Worm (Caenorhabditis elegans) whole organism, young adult: ENCODE measurements around the gene srw-13.
"Not testable (repeated sequence)": the region's sequence is repeated elsewhere in the genome, so short reads cannot be mapped to it uniquely, and the experiment has no call there.

Source experiments
- F10E7.11 ChIP-seq: sonication (generic microtip); optimal IDR thresholded peaks from 2 replicates; lab custom pipeline; 2017; ENCODE audit warnings: mild to moderate bottlenecking, missing genetic modification characterization, moderate library complexity, missing compliant biosample characterization
- F37B4.10 ChIP-seq: fragments of 200-800 bp; sonication (Bioruptor generic); IDR thresholded peaks from 2 replicates; pipeline ENCODE4 v1.3.6; 2022; ENCODE audit warnings: missing genetic modification characterization, missing compliant biosample characterization
- F39B2.1 ChIP-seq: fragments of 200-800 bp; sonication (Bioruptor generic); IDR thresholded peaks from 2 replicates; pipeline ENCODE4 v1.3.6; 2022; ENCODE audit warnings: missing genetic modification reagents, missing genetic modification characterization, missing compliant biosample characterization
- F52B5.7 ChIP-seq: sonication (generic microtip); optimal IDR thresholded peaks from 2 replicates; lab custom pipeline; 2016; ENCODE audit warnings: mild to moderate bottlenecking, missing genetic modification characterization, missing compliant biosample characterization
- F57C9.4 ChIP-seq: sonication (generic microtip); optimal IDR thresholded peaks from 2 replicates; lab custom pipeline; 2017; ENCODE audit warnings: mild to moderate bottlenecking, missing genetic modification characterization, missing compliant biosample characterization
- Y53G8AR.9 ChIP-seq: fragments of 200-800 bp; sonication (Bioruptor generic); conservative IDR thresholded peaks from 2 replicates; pipeline ENCODE4 v1.3.6; 2022; ENCODE audit warnings: missing genetic modification reagents, missing genetic modification characterization, missing compliant biosample characterization
- Y56A3A.18 ChIP-seq: fragments of 200-800 bp; sonication (Bioruptor generic); IDR thresholded peaks from 2 replicates; pipeline ENCODE4 v1.3.6; 2022; ENCODE audit warnings: missing genetic modification reagents, missing genetic modification characterization, missing compliant biosample characterization
- attf-3 ChIP-seq: fragments of 200-800 bp; sonication (Bioruptor generic); conservative IDR thresholded peaks from 2 replicates; pipeline ENCODE4 v1.3.6; 2022; ENCODE audit warnings: missing genetic modification reagents, missing genetic modification characterization, missing compliant biosample characterization
- cebp-2 ChIP-seq: fragments of 200-800 bp; sonication (Bioruptor generic); IDR thresholded peaks from 2 replicates; pipeline ENCODE4 v1.3.6; 2022; ENCODE audit warnings: missing genetic modification characterization, missing compliant biosample characterization
- ceh-100 ChIP-seq: fragments of 200-800 bp; sonication (Bioruptor generic); IDR thresholded peaks from 2 replicates; pipeline ENCODE4 v1.3.6; 2022; ENCODE audit warnings: missing genetic modification reagents, missing genetic modification characterization, missing compliant biosample characterization
- ceh-27 ChIP-seq: fragments of 200-800 bp; sonication (Bioruptor generic); optimal IDR thresholded peaks from 2 replicates; lab custom pipeline; 2018; ENCODE audit warnings: mild to moderate bottlenecking, missing genetic modification characterization, moderate library complexity, missing compliant biosample characterization
- chd-7 ChIP-seq: sonication (generic microtip); optimal IDR thresholded peaks from 2 replicates; lab custom pipeline; 2016; ENCODE audit warnings: mild to moderate bottlenecking, missing genetic modification characterization, moderate library complexity, missing compliant biosample characterization
- dox-1 ChIP-seq: fragments of 200-800 bp; sonication (Bioruptor generic); IDR thresholded peaks from 2 replicates; pipeline ENCODE4 v1.3.6; 2022; ENCODE audit warnings: missing genetic modification reagents, missing genetic modification characterization, missing compliant biosample characterization
- gei-17 ChIP-seq: fragments of 200-800 bp; sonication (Bioruptor generic); optimal IDR thresholded peaks from 2 replicates; lab custom pipeline; 2018; ENCODE audit warnings: mild to moderate bottlenecking, missing genetic modification characterization, missing compliant biosample characterization
- him-1 ChIP-seq: sonication (generic microtip); optimal IDR thresholded peaks from 2 replicates; lab custom pipeline; 2016; ENCODE audit warnings: missing genotype, missing genetic modification reagents, missing genetic modification characterization, missing compliant biosample characterization
- hlh-12 ChIP-seq: sonication (generic microtip); optimal IDR thresholded peaks from 2 replicates; lab custom pipeline; 2016; ENCODE audit warnings: missing genetic modification characterization, missing compliant biosample characterization
- hmg-20 ChIP-seq: fragments of 200-800 bp; sonication (Bioruptor generic); IDR thresholded peaks from 2 replicates; pipeline ENCODE4 v1.3.6; 2022; ENCODE audit warnings: missing genetic modification reagents, missing genetic modification characterization, missing compliant biosample characterization
- hrde-1 ChIP-seq: sonication (generic microtip); optimal IDR thresholded peaks from 2 replicates; lab custom pipeline; 2016; ENCODE audit warnings: missing genetic modification characterization, mild to moderate bottlenecking, missing compliant biosample characterization, moderate library complexity, missing genotype, missing genetic modification reagents, borderline replicate concordance
- lin-35 ChIP-seq, 3 experiments: fragments of 150-350 bp in 2 of 3; sonication (generic microtip) in 1 of 3; optimal IDR thresholded peaks; 2 replicates each; lab custom pipeline; 2014 to 2018; ENCODE audit warnings: missing biosample characterization in 3 of 3, missing genetic modification characterization in 3 of 3, missing genetic modification reagents in 3 of 3
- mcd-1 ChIP-seq: fragments of 200-800 bp; sonication (Bioruptor generic); IDR thresholded peaks from 2 replicates; pipeline ENCODE4 v1.3.6; 2022; ENCODE audit warnings: missing genetic modification reagents, missing genetic modification characterization, missing compliant biosample characterization
- nfya-1 ChIP-seq: sonication (generic microtip); optimal IDR thresholded peaks from 2 replicates; lab custom pipeline; 2017; ENCODE audit warnings: antibody characterized with exemption, missing compliant biosample characterization, missing genetic modification characterization, borderline replicate concordance; ENCODE audit not compliant: insufficient read depth
- nfya-2 ChIP-seq: fragments of 200-800 bp; sonication (Bioruptor generic); IDR thresholded peaks from 2 replicates; pipeline ENCODE4 v1.3.6; 2022; ENCODE audit warnings: missing genetic modification reagents, missing genetic modification characterization, missing compliant biosample characterization
- nhr-80 ChIP-seq: sonication (generic microtip); optimal IDR thresholded peaks from 2 replicates; lab custom pipeline; 2016; ENCODE audit warnings: missing genetic modification characterization, missing compliant biosample characterization
- rcor-1 ChIP-seq: fragments of 200-800 bp; sonication (Bioruptor generic); IDR thresholded peaks from 2 replicates; pipeline ENCODE4 v1.3.6; 2022; ENCODE audit warnings: missing genetic modification reagents, missing genetic modification characterization, missing compliant biosample characterization
- sdz-38 ChIP-seq: sonication (generic microtip); optimal IDR thresholded peaks from 2 replicates; lab custom pipeline; 2016; ENCODE audit warnings: missing genotype, missing genetic modification characterization, missing compliant biosample characterization
- somi-1 ChIP-seq: fragments of 200-800 bp; sonication (Bioruptor generic); optimal IDR thresholded peaks from 2 replicates; lab custom pipeline; 2018; ENCODE audit warnings: mild to moderate bottlenecking, missing genetic modification characterization, missing compliant biosample characterization
- tbp1 ChIP-seq: fragments of 200-800 bp; sonication (Bioruptor generic); optimal IDR thresholded peaks from 2 replicates; lab custom pipeline; 2018; ENCODE audit warnings: mild to moderate bottlenecking, missing genetic modification characterization, missing compliant biosample characterization
- unc-62 ChIP-seq: fragments of 150-350 bp; optimal IDR thresholded peaks from 2 replicates; lab custom pipeline; 2014; ENCODE audit warnings: missing biosample characterization, missing genetic modification reagents, missing genetic modification characterization
- ztf-22 ChIP-seq: fragments of 200-800 bp; sonication (Bioruptor generic); optimal IDR thresholded peaks from 2 replicates; lab custom pipeline; 2018; ENCODE audit warnings: mild to moderate bottlenecking, missing genetic modification characterization, moderate library complexity, missing compliant biosample characterization
- ztf-26 ChIP-seq: sonication (generic microtip); optimal IDR thresholded peaks from 2 replicates; lab custom pipeline; 2017; ENCODE audit warnings: missing genetic modification characterization, missing compliant biosample characterization
- ztf-6 ChIP-seq: fragments of 200-800 bp; sonication (Bioruptor generic); IDR thresholded peaks from 2 replicates; pipeline ENCODE4 v1.3.6; 2022; ENCODE audit warnings: missing genetic modification reagents, missing genetic modification characterization, missing compliant biosample characterization

srw-13 gene

ce11 chrV:15252082-15252481 is 19.8 kb downstream of the srw-13 start, which contains the start of gene srbc-76:
Gene srbc-76, plus strand, starts transcription at chrV:15252382.
- TF ChIP-seq hrde-1 (tag; lab: Kevin White, UChicago) (no peak), ztf-6 (GFP tag; lab: Robert Waterston, UW) (no peak), nhr-80 (tag; lab: Kevin White, UChicago) (no peak), unc-62 (GFP tag; lab: Kevin White, UChicago) (no peak), hmg-20 (GFP tag; lab: Robert Waterston, UW) (no peak), F39B2.1 (GFP tag; lab: Robert Waterston, UW) (no peak), mcd-1 (GFP tag; lab: Robert Waterston, UW) (no peak), dox-1 (GFP tag; lab: Robert Waterston, UW) (no peak)

DNA sequence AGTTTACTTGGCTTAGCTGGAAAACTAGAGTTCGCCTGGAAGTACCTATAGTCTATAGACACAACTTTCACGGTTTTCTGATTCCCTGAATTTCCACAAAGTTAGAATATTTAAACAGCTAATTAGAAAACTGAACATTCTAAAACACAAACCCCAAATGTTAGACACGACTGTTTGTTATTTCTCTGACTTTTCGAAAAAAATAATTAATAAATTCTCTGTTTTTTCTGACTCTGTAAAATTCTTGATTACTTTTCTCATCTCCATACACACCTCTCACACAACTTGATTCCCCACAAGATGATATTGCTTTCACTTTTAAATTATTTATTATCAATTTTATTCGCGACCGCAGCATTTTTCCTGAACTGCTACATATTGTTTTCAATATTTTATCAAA is 21.2 kb downstream of the srw-13 start, which contains the start of gene srbc-75:
srbc-75 (plus strand) TSS at position 301 of the 400 bp plus-strand sequence.
- TF ChIP-seq F52B5.7 (tag; lab: Kevin White, UChicago) = no peak
- no peak for TF ChIP-seq ztf-22 (GFP tag; lab: Kevin White, UChicago)
- no peak for TF ChIP-seq F10E7.11 (tag; lab: Kevin White, UChicago)
- TF ChIP-seq rcor-1 (GFP tag; lab: Robert Waterston, UW) = no peak
- TF ChIP-seq ceh-100 (GFP tag; lab: Robert Waterston, UW) = no peak
- no peak for TF ChIP-seq attf-3 (GFP tag; lab: Robert Waterston, UW)
- no peak for TF ChIP-seq ceh-27 (GFP tag; lab: Kevin White, UChicago)
- no peak for TF ChIP-seq him-1 (tag; lab: Kevin White, UChicago)
- no peak for TF ChIP-seq gei-17
- TF ChIP-seq hrde-1 (tag; lab: Kevin White, UChicago) = no peak
- TF ChIP-seq tbp1 (GFP tag; lab: Kevin White, UChicago) = no peak
- no peak for TF ChIP-seq hlh-12 (tag; lab: Kevin White, UChicago)
- TF ChIP-seq, all 124 proteins: peak for 0

- TF ChIP-seq sdz-38 (tag; lab: Kevin White, UChicago); lin-35 (GFP tag; optimal IDR thresholded peaks at IDR 0.05; lab: Kevin White, UChicago); cebp-2 (GFP tag; lab: Robert Waterston, UW): not testable (repeated sequence)
Measured at ce11 chrV:15256669-15257068, 24.4 kb downstream of the srw-13 start, which contains the start of gene srsx-39. Gene srsx-39, minus strand, starts transcription at chrV:15256769.

DNA sequence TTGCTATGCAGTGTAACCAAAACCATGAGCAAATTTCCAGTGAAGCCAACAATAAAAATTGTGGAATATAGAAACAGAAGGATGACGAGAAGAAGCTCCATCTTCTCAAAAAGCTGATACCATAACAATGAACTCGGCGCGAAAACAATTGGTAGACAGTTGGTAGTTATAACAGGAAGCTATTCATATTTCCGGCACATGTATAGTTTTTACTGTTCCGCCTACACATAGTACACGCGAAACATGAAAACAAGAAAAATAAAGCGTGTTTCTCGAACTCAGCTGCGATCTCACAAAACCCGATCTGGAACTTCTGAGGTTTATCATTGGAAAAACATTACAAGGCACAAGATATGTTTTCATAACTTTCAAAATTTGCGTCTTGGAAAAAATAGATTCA is 26.7 kb downstream of the srw-13 start, which contains the start of gene srsx-37:
srsx-37 (minus strand) TSS at position 101 of the 400 bp plus-strand sequence.
- no peak for TF ChIP-seq F37B4.10 (GFP tag; lab: Robert Waterston, UW)
- no peak for TF ChIP-seq F57C9.4 (tag; lab: Kevin White, UChicago)
- no peak for TF ChIP-seq somi-1 (GFP tag; lab: Kevin White, UChicago)
- TF ChIP-seq nhr-80 (tag; lab: Kevin White, UChicago) = no peak
- TF ChIP-seq ztf-26 (tag; lab: Kevin White, UChicago) = no peak
- no peak for TF ChIP-seq Y53G8AR.9 (GFP tag; lab: Robert Waterston, UW)
- TF ChIP-seq Y56A3A.18 (GFP tag; lab: Robert Waterston, UW) = no peak
- no peak for TF ChIP-seq hmg-20 (GFP tag; lab: Robert Waterston, UW)
- TF ChIP-seq nfya-1 (tag; lab: Kevin White, UChicago) = no peak
- TF ChIP-seq ceh-100 (GFP tag; lab: Robert Waterston, UW) = no peak
- no peak for TF ChIP-seq chd-7 (tag; lab: Kevin White, UChicago)
- no peak for TF ChIP-seq nfya-2 (GFP tag; lab: Robert Waterston, UW)
- TF ChIP-seq, all 124 proteins: peak for 0
